Worm (Caenorhabditis elegans): Measurements from ENCODE around the gene C28H8.2.

Gene C28H8.2

ce11 chrIII:5932853-5933252 lies 12.7 kb downstream of the C28H8.2 start, which contains the start of gene zmp-1:
zmp-1 (minus strand) TSS chrIII:5932953.
- no peak for TF ChIP-seq daf-16 (GFP tag; optimal IDR thresholded peaks at IDR 0.05)
- TF ChIP-seq daf-16 (tag; optimal IDR thresholded peaks at IDR 0.05) = peak; percentile 67
- no peak for TF ChIP-seq dmd-6 (GFP tag; IDR thresholded peaks at IDR 0.05)
- TF ChIP-seq fos-1 (tag; optimal IDR thresholded peaks at IDR 0.05) = no peak
- TF ChIP-seq F37D6.2 (tag; optimal IDR thresholded peaks at IDR 0.05) = no peak

- TF ChIP-seq fkh-10 (GFP tag; optimal IDR thresholded peaks at IDR 0.05) (peak; percentile 59), nhr-76 (tag; optimal IDR thresholded peaks at IDR 0.05) (no peak), zfp-2 (tag; optimal IDR thresholded peaks at IDR 0.05) (no peak)
Measured at ce11 chrIII:5934138-5934658, 14.1 kb downstream of the C28H8.2 start.

- TF ChIP-seq hlh-30 (tag; optimal IDR thresholded peaks at IDR 0.05; ENCODE audit: insufficient read depth) (peak; percentile 74), aha-1 (tag) (peak; percentile 70), nhr-28 (tag; optimal IDR thresholded peaks at IDR 0.05) (no peak)
Measured at ce11 chrIII:5936992-5937391, 16.9 kb downstream of the C28H8.2 start, which contains the start of gene EGAP1.1. EGAP1.1 (minus strand) TSS chrIII:5937220.

ce11 chrIII:5938013-5938412 lies 17.9 kb downstream of the C28H8.2 start:
- TF ChIP-seq Y75B8A.6 (GFP tag; IDR thresholded peaks at IDR 0.05) (no peak), jun-1 (tag; optimal IDR thresholded peaks at IDR 0.05) (no peak), ceh-32 (tag; optimal IDR thresholded peaks at IDR 0.05; ENCODE audit: poor library complexity) (no peak), zip-2 (tag; optimal IDR thresholded peaks at IDR 0.05) (peak; percentile 14), R02D3.7 (tag; optimal IDR thresholded peaks at IDR 0.05) (no peak), hmg-1.1 (GFP tag; IDR thresholded peaks at IDR 0.05) (peak; percentile 45; the same call in 1 of the 2 replicates), madf-5 (GFP tag; IDR thresholded peaks at IDR 0.05) (no peak), madf-9 (GFP tag; conservative IDR thresholded peaks at IDR 0.05) (no peak), egl-27 (tag; optimal IDR thresholded peaks at IDR 0.05) (no peak), F49E8.2 (tag; optimal IDR thresholded peaks at IDR 0.05; ENCODE audit: borderline replicate concordance) (no peak), F37D6.2 (tag; optimal IDR thresholded peaks at IDR 0.05) (no peak), F10B5.3 (tag; optimal IDR thresholded peaks at IDR 0.05) (no peak), ZK546.5 (tag; optimal IDR thresholded peaks at IDR 0.05) (no peak), unc-62 (GFP tag; optimal IDR thresholded peaks at IDR 0.05 in 1 of 2) (peak in 1 of 2 experiments; percentile 99), unc-62 (tag; optimal IDR thresholded peaks at IDR 0.05) (no peak), tra-1 (GFP tag; IDR thresholded peaks at IDR 0.05) (0 out of 2 replicates have a peak, but pooled peaks have one; percentile 11), Y105C5A.15 (GFP tag; IDR thresholded peaks at IDR 0.05) (no peak), vab-7 (GFP tag; IDR thresholded peaks at IDR 0.05) (no peak), mdt-29 (GFP tag; IDR thresholded peaks at IDR 0.05) (no peak), ceh-28 (tag; optimal IDR thresholded peaks at IDR 0.05) (peak; percentile 0), pha-4 (GFP tag; IDR thresholded peaks at IDR 0.05) (no peak), pha-4 (tag; optimal IDR thresholded peaks at IDR 0.05) (no peak), fos-1 (tag; optimal IDR thresholded peaks at IDR 0.05) (no peak), mxl-2 (GFP tag; conservative IDR thresholded peaks at IDR 0.05) (no peak), nhr-102 (tag; optimal IDR thresholded peaks at IDR 0.05) (peak; percentile 24), nhr-41 (GFP tag; IDR thresholded peaks at IDR 0.05) (no peak), mep-1 (tag; optimal IDR thresholded peaks at IDR 0.05) (peak; percentile 85), nhr-6 (tag; optimal IDR thresholded peaks at IDR 0.05) (peak; percentile 34), ces-1 (GFP tag; optimal IDR thresholded peaks at IDR 0.05) (no peak), zip-11 (GFP tag; IDR thresholded peaks at IDR 0.05) (no peak), Y5F2A.4 (GFP tag; optimal IDR thresholded peaks at IDR 0.05) (no peak), pqm-1 (tag; optimal IDR thresholded peaks at IDR 0.05) (no peak), ceh-44 (GFP tag; IDR thresholded peaks at IDR 0.05) (no peak), snpc-4 (tag; optimal IDR thresholded peaks at IDR 0.05) (no peak), sdz-12 (GFP tag; optimal IDR thresholded peaks at IDR 0.05) (no peak), daf-16 (GFP tag; optimal IDR thresholded peaks at IDR 0.05) (peak in 1 of 2 experiments; percentile 69), daf-16 (tag; optimal IDR thresholded peaks at IDR 0.05) (peak; percentile 90), unc-39 (tag; optimal IDR thresholded peaks at IDR 0.05) (no peak), egl-43 (GFP tag; IDR thresholded peaks at IDR 0.05) (no peak)
